Worm (Caenorhabditis elegans): ENCODE data around the gene F26F12.8.
A peak's percentile ranks its signal among the peaks of the same experiment; 100 is the strongest.

Gene F26F12.8

DNA sequence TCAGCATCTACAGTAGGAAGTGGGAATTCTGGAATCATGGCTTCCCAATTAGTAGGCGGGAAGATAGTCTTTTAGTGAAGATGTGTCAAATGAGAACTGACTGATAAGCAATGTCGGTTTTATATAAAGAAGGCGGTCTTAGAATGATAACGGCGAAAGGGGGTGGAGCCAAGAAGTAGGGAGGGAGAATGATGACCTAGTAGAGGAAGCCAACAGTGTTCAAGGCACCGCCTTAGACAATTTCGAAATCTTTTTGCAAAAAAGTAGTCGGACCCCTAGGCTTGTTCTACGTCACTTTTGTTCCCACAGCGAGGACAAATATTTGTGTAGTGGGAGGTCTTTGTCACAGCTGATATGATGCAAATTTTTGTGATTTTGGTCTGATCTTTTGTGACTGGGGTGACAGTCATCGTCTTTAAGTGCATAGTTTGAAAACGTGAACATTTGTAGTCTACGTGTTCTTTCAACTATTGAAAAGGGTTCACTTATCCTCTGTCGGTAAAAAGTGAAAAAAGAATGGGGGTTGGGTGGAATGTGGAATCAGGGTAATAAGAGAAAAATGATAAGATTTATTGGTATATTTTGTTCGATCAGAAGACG is 49.2 kb downstream of the F26F12.8 start, which contains the start of gene ZC250.4 (continued):
- TF ChIP-seq ama-1 (optimal IDR thresholded peaks at IDR 0.05) (peak; percentile 21), lin-1 (GFP tag; IDR thresholded peaks at IDR 0.05) (no peak), unc-62 (GFP tag; optimal IDR thresholded peaks at IDR 0.05 in 1 of 2) (peak in 1 of 2 experiments; percentile 14), unc-62 (tag; optimal IDR thresholded peaks at IDR 0.05) (no peak), nhr-11 (tag; optimal IDR thresholded peaks at IDR 0.05) (no peak), dmd-6 (GFP tag; IDR thresholded peaks at IDR 0.05) (peak; percentile 54; the same call in 1 of the 2 replicates), lin-29 (GFP tag; IDR thresholded peaks at IDR 0.05) (no peak), skn-1 (tag; optimal IDR thresholded peaks at IDR 0.05) (no peak), spr-1 (tag; optimal IDR thresholded peaks at IDR 0.05) (no peak), ceh-20 (GFP tag; IDR thresholded peaks at IDR 0.05) (no peak), pqm-1 (tag; optimal IDR thresholded peaks at IDR 0.05) (no peak), mes-2 (tag; optimal IDR thresholded peaks at IDR 0.05; ENCODE audit: poor library complexity, severe bottlenecking) (peak; percentile 20), aha-1 (tag) (peak; percentile 74), hlh-30 (tag; optimal IDR thresholded peaks at IDR 0.05; ENCODE audit: insufficient read depth) (no peak), nhr-28 (tag; optimal IDR thresholded peaks at IDR 0.05) (peak; percentile 12), pha-4 (GFP tag; IDR thresholded peaks at IDR 0.05) (no peak), pha-4 (tag; optimal IDR thresholded peaks at IDR 0.05) (no peak), madf-9 (GFP tag; conservative IDR thresholded peaks at IDR 0.05) (no peak), ceh-32 (tag; optimal IDR thresholded peaks at IDR 0.05; ENCODE audit: poor library complexity) (no peak)

DNA sequence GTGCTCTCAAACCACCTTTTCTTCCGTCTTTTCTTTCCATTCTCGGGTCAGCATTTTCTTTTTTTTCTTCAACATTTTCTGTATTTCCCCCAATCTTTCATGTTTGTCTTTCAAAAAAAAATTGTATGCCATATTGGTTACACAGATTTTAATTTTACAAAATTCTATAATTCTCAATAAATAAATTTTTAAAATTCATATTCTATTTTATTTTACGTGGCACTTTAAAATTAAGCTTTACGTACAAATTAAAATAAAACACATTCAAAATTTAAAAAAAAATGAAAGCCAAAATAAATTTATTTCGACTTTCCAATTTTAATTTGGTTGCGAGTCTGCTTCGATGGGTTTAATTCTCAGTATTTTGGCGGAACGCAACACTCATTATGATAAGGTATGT is 56.9 kb downstream of the F26F12.8 start, which contains the start of gene ZC250.5:
ZC250.5 (plus strand) TSS at position 301 of the 400 bp plus-strand sequence.
- no peak for TF ChIP-seq mdl-1 (tag; optimal IDR thresholded peaks at IDR 0.05)
- TF ChIP-seq mdt-29 (GFP tag; IDR thresholded peaks at IDR 0.05) = no peak
- TF ChIP-seq nhr-77 (tag; optimal IDR thresholded peaks at IDR 0.05) = no peak
- no peak for TF ChIP-seq nhr-28 (tag; optimal IDR thresholded peaks at IDR 0.05)
- TF ChIP-seq lin-29 (GFP tag; IDR thresholded peaks at IDR 0.05) = no peak
- TF ChIP-seq snpc-1.2 (GFP tag; IDR thresholded peaks at IDR 0.05) = no peak
- no peak for TF ChIP-seq madf-9 (GFP tag; conservative IDR thresholded peaks at IDR 0.05)
- no peak for TF ChIP-seq ztf-7 (tag; optimal IDR thresholded peaks at IDR 0.05)
- TF ChIP-seq ceh-82 (tag; optimal IDR thresholded peaks at IDR 0.05) = no peak
- TF ChIP-seq nhr-6 (tag; optimal IDR thresholded peaks at IDR 0.05) = no peak
- TF ChIP-seq F49E8.2 (tag; optimal IDR thresholded peaks at IDR 0.05; ENCODE audit: borderline replicate concordance) = no peak
- no peak for TF ChIP-seq ZK546.5 (tag; optimal IDR thresholded peaks at IDR 0.05)
- TF ChIP-seq gei-8 (GFP tag; optimal IDR thresholded peaks at IDR 0.05) = no peak
- TF ChIP-seq lim-7 (GFP tag; IDR thresholded peaks at IDR 0.05) = no peak
- no peak for TF ChIP-seq lin-15B (tag; optimal IDR thresholded peaks at IDR 0.05)
- no peak for TF ChIP-seq lin-1 (GFP tag; IDR thresholded peaks at IDR 0.05)
- TF ChIP-seq ces-1 (GFP tag; optimal IDR thresholded peaks at IDR 0.05) = no peak

Measured in whole organism, L4 larva.